Fruit fly (Drosophila melanogaster): ENCODE results near the gene CheB38a.

The CheB38a gene

DNA sequence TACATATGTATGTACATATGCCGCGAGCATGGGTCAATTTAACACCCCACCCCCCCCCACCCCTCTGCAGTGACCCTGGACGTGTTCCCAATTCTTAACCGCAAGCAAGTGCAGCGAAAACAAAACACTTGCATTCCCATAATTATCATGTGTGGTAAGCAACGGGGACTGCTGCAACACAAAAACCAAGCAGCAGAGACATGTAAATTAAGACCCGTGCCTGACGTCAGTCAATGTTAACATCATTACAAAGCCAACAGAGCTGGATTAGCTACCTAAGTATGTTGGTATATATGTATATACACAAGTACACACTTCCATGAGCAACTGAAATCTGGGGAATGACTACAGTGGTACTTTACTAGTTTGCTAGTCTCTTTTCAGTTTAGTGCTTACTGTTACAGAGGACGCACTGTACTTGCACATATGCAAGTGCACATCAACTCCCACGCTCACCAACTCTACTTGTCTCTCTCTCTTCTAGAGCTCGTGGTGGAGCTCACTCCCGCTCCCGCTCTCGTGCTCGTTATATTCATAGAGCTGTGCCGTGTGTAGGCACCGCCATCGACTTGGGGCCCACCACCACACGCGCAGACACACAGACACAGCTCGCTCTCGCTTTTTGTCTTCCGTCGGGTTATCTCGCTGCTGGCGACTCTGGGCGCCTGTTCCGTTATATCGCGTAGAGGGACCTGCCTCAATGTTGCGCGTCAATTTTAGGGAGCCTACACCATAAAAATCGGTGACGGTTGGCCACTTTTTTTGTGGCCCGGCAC is 3.1 kb upstream of the CheB38a start (continued):
- TF ChIP-seq CG18599 (GFP tag; optimal IDR thresholded peaks at IDR 0.05) (peak; percentile 22), zen2 (GFP tag; IDR thresholded peaks at IDR 0.05; ENCODE audit: partially characterized antibody) (peak; percentile 56; the same call in 2 of the 3 replicates), CG14667 (GFP tag; IDR thresholded peaks at IDR 0.05) (no peak), CG3281 (GFP tag; optimal IDR thresholded peaks at IDR 0.05) (no peak), kay (GFP tag; optimal IDR thresholded peaks at IDR 0.05) (no peak), lmd (GFP tag; IDR thresholded peaks at IDR 0.05) (no peak), CG16863 (GFP tag; optimal IDR thresholded peaks at IDR 0.05) (no peak), CG7839 (tag; optimal IDR thresholded peaks at IDR 0.05) (no peak), bab2 (GFP tag; optimal IDR thresholded peaks at IDR 0.05) (no peak), CG2712 (tag; optimal IDR thresholded peaks at IDR 0.05) (peak; percentile 13), pho (GFP tag; optimal IDR thresholded peaks at IDR 0.05) (no peak), ftz-f1 (GFP tag; optimal IDR thresholded peaks at IDR 0.05) (peak; percentile 76), ato (GFP tag; IDR thresholded peaks at IDR 0.05; ENCODE audit: partially characterized antibody) (0 out of 2 replicates have a peak, but pooled peaks have one; percentile 50), Dp (GFP tag; optimal IDR thresholded peaks at IDR 0.05) (no peak), ewg (GFP tag; optimal IDR thresholded peaks at IDR 0.05) (no peak), vfl (GFP tag; optimal IDR thresholded peaks at IDR 0.05) (no peak), CG11456 (GFP tag; IDR thresholded peaks at IDR 0.05) (no peak), sisA (GFP tag; IDR thresholded peaks at IDR 0.05) (no peak), Atf3 (GFP tag; optimal IDR thresholded peaks at IDR 0.05) (no peak), Gsc (GFP tag; IDR thresholded peaks at IDR 0.05) (no peak), CG11504 (tag; optimal IDR thresholded peaks at IDR 0.05) (peak; percentile 92), CG16779 (GFP tag; IDR thresholded peaks at IDR 0.05) (0 out of 2 replicates have a peak, but pooled peaks have one; percentile 24), CG4820 (GFP tag; optimal IDR thresholded peaks at IDR 0.05) (no peak), gem (tag; optimal IDR thresholded peaks at IDR 0.05) (no peak), Meics (GFP tag; optimal IDR thresholded peaks at IDR 0.05) (no peak), sqz (GFP tag; optimal IDR thresholded peaks at IDR 0.05) (peak; percentile 58), pan (optimal IDR thresholded peaks at IDR 0.05) (no peak), pan (GFP tag; optimal IDR thresholded peaks at IDR 0.05 in 1 of 2, IDR thresholded peaks at IDR 0.05 in 1 of 2) (no peak), CG6175 (GFP tag; IDR thresholded peaks at IDR 0.05) (peak; percentile 91), dan (GFP tag; IDR thresholded peaks at IDR 0.05) (no peak), CG2678 (tag; optimal IDR thresholded peaks at IDR 0.05) (peak; percentile 25), ssp (GFP tag; IDR thresholded peaks at IDR 0.05) (no peak), yki (optimal IDR thresholded peaks at IDR 0.05) (peak; percentile 80), Doc3 (GFP tag; IDR thresholded peaks at IDR 0.05; ENCODE audit: partially characterized antibody) (peak; percentile 55; the same call in 2 of the 3 replicates), CG6654 (GFP tag; optimal IDR thresholded peaks at IDR 0.05) (no peak), lab (GFP tag; optimal IDR thresholded peaks at IDR 0.05) (no peak), Hmx (GFP tag; optimal IDR thresholded peaks at IDR 0.05) (no peak), CG8388 (GFP tag; optimal IDR thresholded peaks at IDR 0.05) (no peak), CG13287 (GFP tag; IDR thresholded peaks at IDR 0.05; ENCODE audit: partially characterized antibody) (peak; percentile 56), ham (GFP tag; IDR thresholded peaks at IDR 0.05) (no peak), br (optimal IDR thresholded peaks at IDR 0.05) (no peak), ara (GFP tag; IDR thresholded peaks at IDR 0.05) (no peak), CG10543 (GFP tag; optimal IDR thresholded peaks at IDR 0.05) (peak; percentile 83), NK7.1 (GFP tag; optimal IDR thresholded peaks at IDR 0.05) (no peak), exex (tag; optimal IDR thresholded peaks at IDR 0.05) (no peak), Poxn (GFP tag; IDR thresholded peaks at IDR 0.05) (no peak), Hr39 (optimal IDR thresholded peaks at IDR 0.05) (no peak), wdn (GFP tag; IDR thresholded peaks at IDR 0.05) (no peak), jumu (GFP tag; optimal IDR thresholded peaks at IDR 0.05) (no peak), Ptx1 (GFP tag; IDR thresholded peaks at IDR 0.05) (no peak), E2f1 (GFP tag; IDR thresholded peaks at IDR 0.05) (0 out of 2 replicates have a peak, but pooled peaks have one; percentile 35)

Measured in whole organism, embryonic.